Worm (Caenorhabditis elegans) whole organism, young adult: Measurements from ENCODE around the gene T03E6.9.

ENCODE experiments used
- C17E4.6 ChIP-seq: fragments of 200-800 bp; sonication (Bioruptor generic); IDR thresholded peaks from 2 replicates; pipeline ENCODE4 v1.3.6; 2022; ENCODE audit warnings: missing genetic modification reagents, missing genetic modification characterization, missing compliant biosample characterization
- ets-4 ChIP-seq: fragments of 200-800 bp; sonication (Bioruptor generic); optimal IDR thresholded peaks from 2 replicates; lab custom pipeline; 2018; ENCODE audit warnings: mild to moderate bottlenecking, missing genetic modification characterization, missing compliant biosample characterization
- hmg-20 ChIP-seq: fragments of 200-800 bp; sonication (Bioruptor generic); IDR thresholded peaks from 2 replicates; pipeline ENCODE4 v1.3.6; 2022; ENCODE audit warnings: missing genetic modification reagents, missing genetic modification characterization, missing compliant biosample characterization
- madf-6 ChIP-seq: fragments of 200-800 bp; sonication (Bioruptor generic); IDR thresholded peaks from 2 replicates; pipeline ENCODE4 v1.3.6; 2022; ENCODE audit warnings: missing genetic modification reagents, missing genetic modification characterization, missing compliant biosample characterization
- unc-62 ChIP-seq: fragments of 150-350 bp; optimal IDR thresholded peaks from 2 replicates; lab custom pipeline; 2014; ENCODE audit warnings: missing biosample characterization, missing genetic modification reagents, missing genetic modification characterization

ce11 chrV:16588428-16588827 lies 12.1 kb downstream of the T03E6.9 start, which contains the start of gene srw-73:
- no peak for TF ChIP-seq ets-4
- no peak for TF ChIP-seq hmg-20 (GFP tag; lab: Robert Waterston, UW)
- no peak for TF ChIP-seq unc-62 (GFP tag; lab: Kevin White, UChicago)
- TF ChIP-seq madf-6, result no peak
- no peak for TF ChIP-seq C17E4.6 (GFP tag; lab: Robert Waterston, UW)
